Fruit fly (Drosophila melanogaster): ENCODE results near the gene Arpc2.
A peak's percentile ranks its signal among the peaks of the same experiment; 100 is the strongest.

Gene Arpc2

DNA sequence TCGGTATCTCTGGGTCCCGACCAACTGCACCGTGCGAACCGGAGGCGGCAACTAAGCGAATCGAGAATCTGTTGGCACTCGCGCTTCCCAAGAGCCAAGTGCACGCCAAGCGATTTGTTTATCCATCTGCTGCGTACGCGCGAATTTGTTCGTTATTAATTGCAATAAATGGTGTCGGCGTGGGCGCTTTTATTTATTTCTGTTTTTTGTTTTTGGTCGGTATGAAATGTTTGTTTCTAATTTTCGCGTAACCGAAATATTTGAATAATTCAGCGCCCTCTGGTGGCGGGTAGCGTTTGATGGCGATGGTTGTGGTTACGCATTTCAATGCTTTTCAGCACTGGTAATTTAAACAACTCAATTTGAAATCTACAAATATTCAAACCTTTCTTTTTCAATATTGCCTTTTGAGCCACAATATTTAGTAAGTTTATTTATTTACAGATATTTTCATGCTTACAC, 2.1 kb upstream of the Arpc2 start, which contains the start of gene CG10947:
TSS of gene CG10947 (minus strand) at position 51 of the 462 bp plus-strand sequence.
- TF ChIP-seq CG12768 (GFP tag; optimal IDR thresholded peaks at IDR 0.05): no peak
- TF ChIP-seq kay (GFP tag; ENCODE audit: borderline replicate concordance): no peak
- TF ChIP-seq Mnt (GFP tag; optimal IDR thresholded peaks at IDR 0.05): peak; percentile 29
- peak; percentile 76 for TF ChIP-seq bab1 (GFP tag; optimal IDR thresholded peaks at IDR 0.05)
- no peak for TF ChIP-seq tj (GFP tag; optimal IDR thresholded peaks at IDR 0.05)
- TF ChIP-seq toe (GFP tag; optimal IDR thresholded peaks at IDR 0.05): peak; percentile 60
- peak; percentile 2 for TF ChIP-seq CG7045 (GFP tag; optimal IDR thresholded peaks at IDR 0.05)
- TF ChIP-seq CG1620 (GFP tag; optimal IDR thresholded peaks at IDR 0.05): peak; percentile 79
- no peak for TF ChIP-seq CG11617 (GFP tag; optimal IDR thresholded peaks at IDR 0.05)
- peak; percentile 46 for TF ChIP-seq CG7101 (tag; optimal IDR thresholded peaks at IDR 0.05)
- TF ChIP-seq CG14711 (tag; optimal IDR thresholded peaks at IDR 0.05): no peak
- no peak for TF ChIP-seq cnc (optimal IDR thresholded peaks at IDR 0.05)
- peak; percentile 40 for TF ChIP-seq ovo (GFP tag; optimal IDR thresholded peaks at IDR 0.05)
- peak; percentile 59 for TF ChIP-seq Crg-1 (GFP tag; optimal IDR thresholded peaks at IDR 0.05)
- TF ChIP-seq CG5204 (GFP tag; optimal IDR thresholded peaks at IDR 0.05): peak; percentile 14
- no peak for TF ChIP-seq cic (GFP tag; optimal IDR thresholded peaks at IDR 0.05)
- no peak for TF ChIP-seq Clk (GFP tag; optimal IDR thresholded peaks at IDR 0.05)
- no peak for TF ChIP-seq CG33017 (tag; optimal IDR thresholded peaks at IDR 0.05)
- peak; percentile 24 for TF ChIP-seq pad (GFP tag; optimal IDR thresholded peaks at IDR 0.05)
- TF ChIP-seq Hr96 (GFP tag; optimal IDR thresholded peaks at IDR 0.05): peak; percentile 45

DNA sequence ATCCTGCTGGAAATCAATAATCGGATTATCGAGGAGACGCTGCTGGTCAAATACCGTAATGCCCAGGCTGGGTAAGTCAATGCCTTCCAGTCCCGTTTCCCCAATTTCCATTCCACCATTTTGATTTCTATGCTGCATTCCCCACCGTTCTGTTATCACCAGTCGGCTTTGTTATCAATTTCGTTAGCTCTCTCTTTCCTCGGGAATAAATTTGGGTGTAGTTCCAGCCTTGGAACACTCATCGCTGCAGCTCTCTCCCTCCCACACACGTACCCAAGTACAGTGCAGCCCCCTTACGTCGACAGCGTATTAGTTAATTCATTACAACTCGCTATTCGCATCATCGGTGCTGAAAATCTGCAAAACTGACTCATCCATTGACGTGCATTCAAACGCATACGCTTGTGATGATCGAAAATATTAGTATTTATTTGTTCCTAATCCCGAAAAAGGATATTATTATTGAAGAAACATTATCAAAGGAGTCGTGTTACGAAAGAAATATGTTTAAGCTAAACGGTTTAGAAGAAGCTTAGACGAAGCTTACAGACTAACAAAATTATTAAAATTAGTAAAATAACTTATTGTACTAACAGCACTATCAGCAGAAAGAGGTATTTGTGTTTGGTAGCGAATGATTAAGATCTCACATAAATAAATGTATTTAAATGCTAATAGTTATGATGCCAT, 885 bp downstream of the Arpc2 start:
- TF ChIP-seq ovo (GFP tag; optimal IDR thresholded peaks at IDR 0.05): peak; percentile 35
- peak; percentile 94 for TF ChIP-seq kay (GFP tag; ENCODE audit: borderline replicate concordance)
- TF ChIP-seq Mnt (GFP tag; optimal IDR thresholded peaks at IDR 0.05): no peak
- TF ChIP-seq toe (GFP tag; optimal IDR thresholded peaks at IDR 0.05): no peak
- peak; percentile 26 for TF ChIP-seq CG7045 (GFP tag; optimal IDR thresholded peaks at IDR 0.05)
- no peak for TF ChIP-seq CG33017 (tag; optimal IDR thresholded peaks at IDR 0.05)
- TF ChIP-seq CG11617 (GFP tag; optimal IDR thresholded peaks at IDR 0.05): no peak
- peak; percentile 44 for TF ChIP-seq cic (GFP tag; optimal IDR thresholded peaks at IDR 0.05)
- no peak for TF ChIP-seq Hr96 (GFP tag; optimal IDR thresholded peaks at IDR 0.05)
- TF ChIP-seq cnc (optimal IDR thresholded peaks at IDR 0.05): no peak
- TF ChIP-seq Clk (GFP tag; optimal IDR thresholded peaks at IDR 0.05): no peak
- TF ChIP-seq tj (GFP tag; optimal IDR thresholded peaks at IDR 0.05): no peak
- no peak for TF ChIP-seq Crg-1 (GFP tag; optimal IDR thresholded peaks at IDR 0.05)
- TF ChIP-seq CG7101 (tag; optimal IDR thresholded peaks at IDR 0.05): peak; percentile 1
- TF ChIP-seq CG14711 (tag; optimal IDR thresholded peaks at IDR 0.05): no peak
- TF ChIP-seq CG12768 (GFP tag; optimal IDR thresholded peaks at IDR 0.05): peak; percentile 15
- peak; percentile 35 for TF ChIP-seq CG5204 (GFP tag; optimal IDR thresholded peaks at IDR 0.05)
- TF ChIP-seq bab1 (GFP tag; optimal IDR thresholded peaks at IDR 0.05): no peak
- TF ChIP-seq pad (GFP tag; optimal IDR thresholded peaks at IDR 0.05): peak; percentile 98
- no peak for TF ChIP-seq CG1620 (GFP tag; optimal IDR thresholded peaks at IDR 0.05)

- no peak for TF ChIP-seq cnc (optimal IDR thresholded peaks at IDR 0.05)
- TF ChIP-seq kay (GFP tag; ENCODE audit: borderline replicate concordance): peak; percentile 55
- TF ChIP-seq ovo (GFP tag; optimal IDR thresholded peaks at IDR 0.05): no peak
Measured at dm6 chr2L:20420035-20420434, 3.2 kb downstream of the Arpc2 start.

- TF ChIP-seq CG1620 (GFP tag; optimal IDR thresholded peaks at IDR 0.05): no peak
- no peak for TF ChIP-seq CG11617 (GFP tag; optimal IDR thresholded peaks at IDR 0.05)
- TF ChIP-seq tj (GFP tag; optimal IDR thresholded peaks at IDR 0.05): no peak
- TF ChIP-seq CG33017 (tag; optimal IDR thresholded peaks at IDR 0.05): no peak
- TF ChIP-seq pad (GFP tag; optimal IDR thresholded peaks at IDR 0.05): no peak
- no peak for TF ChIP-seq CG7101 (tag; optimal IDR thresholded peaks at IDR 0.05)
- TF ChIP-seq bab1 (GFP tag; optimal IDR thresholded peaks at IDR 0.05): no peak
Measured at dm6 chr2L:20424560-20424959, 7.7 kb downstream of the Arpc2 start, which contains the start of gene CG15130. TSS of gene CG15130 (minus strand) at chr2L:20424660.

DNA sequence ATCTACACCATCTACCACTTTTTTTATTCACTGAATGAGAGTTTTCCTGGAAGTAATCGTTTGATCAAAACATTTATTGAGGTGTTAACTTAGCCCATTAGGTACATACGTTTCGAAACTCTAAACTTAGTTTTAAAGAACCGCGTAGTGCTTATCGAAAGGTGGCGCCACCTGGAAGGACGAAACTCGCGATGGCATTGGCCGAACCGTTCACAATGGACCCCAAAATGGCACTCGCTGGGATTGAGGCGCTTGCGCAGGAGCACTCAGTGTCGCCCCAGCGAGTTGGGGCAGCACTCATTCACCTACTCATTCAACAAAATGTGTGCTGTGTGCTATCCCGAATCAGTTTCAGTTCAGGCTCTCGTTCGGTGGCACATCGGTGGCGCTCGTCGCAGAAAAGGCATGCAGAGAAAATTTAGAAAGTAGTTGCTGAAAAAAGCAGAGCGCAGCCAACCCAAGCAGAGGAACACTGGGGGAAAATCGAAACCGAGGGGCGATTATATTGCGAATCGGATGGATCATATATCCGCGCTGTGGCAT, 9.1 kb downstream of the Arpc2 start, which contains the start of gene CG31688:
TSS of gene CG31688 (plus strand) at position 346 of the 543 bp plus-strand sequence.
- TF ChIP-seq cic (GFP tag; optimal IDR thresholded peaks at IDR 0.05) (peak; percentile 14), Crg-1 (GFP tag; optimal IDR thresholded peaks at IDR 0.05) (no peak), tj (GFP tag; optimal IDR thresholded peaks at IDR 0.05) (no peak), CG11617 (GFP tag; optimal IDR thresholded peaks at IDR 0.05) (no peak), CG7101 (tag; optimal IDR thresholded peaks at IDR 0.05) (no peak), CG12768 (GFP tag; optimal IDR thresholded peaks at IDR 0.05) (no peak), pad (GFP tag; optimal IDR thresholded peaks at IDR 0.05) (no peak), CG33017 (tag; optimal IDR thresholded peaks at IDR 0.05) (no peak)

dm6 chr2L:20427401-20427800, 10.5 kb downstream of the Arpc2 start:
- TF ChIP-seq ovo (GFP tag; optimal IDR thresholded peaks at IDR 0.05) (no peak), cnc (optimal IDR thresholded peaks at IDR 0.05) (no peak), toe (GFP tag; optimal IDR thresholded peaks at IDR 0.05) (no peak), CG11617 (GFP tag; optimal IDR thresholded peaks at IDR 0.05) (no peak), bab1 (GFP tag; optimal IDR thresholded peaks at IDR 0.05) (no peak), CG33017 (tag; optimal IDR thresholded peaks at IDR 0.05) (no peak), tj (GFP tag; optimal IDR thresholded peaks at IDR 0.05) (no peak), CG5204 (GFP tag; optimal IDR thresholded peaks at IDR 0.05) (no peak), CG7101 (tag; optimal IDR thresholded peaks at IDR 0.05) (no peak), kay (GFP tag; ENCODE audit: borderline replicate concordance) (no peak), CG1620 (GFP tag; optimal IDR thresholded peaks at IDR 0.05) (no peak), CG12768 (GFP tag; optimal IDR thresholded peaks at IDR 0.05) (no peak)

Measured in whole organism, adult.